Worm (Caenorhabditis elegans): ENCODE results near the gene irld-25.

The irld-25 gene

DNA sequence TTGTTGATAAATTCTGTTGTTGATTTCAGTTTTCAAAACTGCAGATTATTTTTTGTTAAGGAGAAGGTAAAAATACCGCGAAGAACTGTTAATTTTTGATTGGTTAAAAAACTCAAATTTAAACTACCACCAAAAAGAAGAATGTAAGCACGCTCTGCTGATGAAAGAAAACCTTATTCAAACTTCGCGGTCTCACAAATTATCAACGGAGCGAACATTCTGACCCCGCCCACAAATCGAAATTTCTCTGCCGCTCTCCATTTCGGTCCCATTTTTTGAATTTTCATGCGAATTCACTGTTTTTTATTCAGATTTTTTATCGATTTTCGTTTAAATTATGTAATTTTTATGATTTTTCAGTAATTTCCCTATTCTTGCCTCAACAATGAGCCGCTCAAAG, 31.9 kb upstream of the irld-25 start, which contains the start of gene cyn-3 (continued):
- TF ChIP-seq ztf-11 (tag; optimal IDR thresholded peaks at IDR 0.05) (no peak), dmd-9 (GFP tag; IDR thresholded peaks at IDR 0.05) (peak; percentile 59; the same call in 1 of the 2 replicates), F49E8.2 (tag; optimal IDR thresholded peaks at IDR 0.05; ENCODE audit: borderline replicate concordance) (no peak), D1046.2 (GFP tag; IDR thresholded peaks at IDR 0.05) (no peak), spr-3 (GFP tag; optimal IDR thresholded peaks at IDR 0.05) (no peak), set-16 (GFP tag; IDR thresholded peaks at IDR 0.05) (no peak), F44E2.7 (GFP tag; IDR thresholded peaks at IDR 0.05) (no peak), hif-1 (tag; optimal IDR thresholded peaks at IDR 0.05) (peak in 1 of 2 experiments; percentile 60), nhr-28 (tag; optimal IDR thresholded peaks at IDR 0.05) (peak; percentile 59), ztf-7 (tag; optimal IDR thresholded peaks at IDR 0.05) (peak; percentile 63), ama-1 (optimal IDR thresholded peaks at IDR 0.05) (peak; percentile 2), rbr-2 (tag; optimal IDR thresholded peaks at IDR 0.05) (peak; percentile 81), gei-8 (GFP tag; optimal IDR thresholded peaks at IDR 0.05) (no peak), skn-1 (tag; optimal IDR thresholded peaks at IDR 0.05) (no peak), fos-1 (tag; optimal IDR thresholded peaks at IDR 0.05) (no peak), unc-39 (tag; optimal IDR thresholded peaks at IDR 0.05) (no peak), lin-15B (tag; optimal IDR thresholded peaks at IDR 0.05) (peak; percentile 46), saeg-2 (GFP tag; IDR thresholded peaks at IDR 0.05) (no peak), lin-13 (GFP tag; optimal IDR thresholded peaks at IDR 0.05) (no peak), madf-9 (GFP tag; conservative IDR thresholded peaks at IDR 0.05) (no peak), unc-62 (GFP tag; optimal IDR thresholded peaks at IDR 0.05 in 1 of 2) (peak in 1 of 2 experiments; percentile 85), unc-62 (tag; optimal IDR thresholded peaks at IDR 0.05) (no peak), daf-12 (tag; optimal IDR thresholded peaks at IDR 0.05) (no peak), snpc-1.2 (GFP tag; IDR thresholded peaks at IDR 0.05) (peak; percentile 28; the same call in 1 of the 2 replicates), snpc-4 (tag; optimal IDR thresholded peaks at IDR 0.05) (no peak), tag-97 (GFP tag; IDR thresholded peaks at IDR 0.05) (no peak), spr-1 (tag; optimal IDR thresholded peaks at IDR 0.05) (no peak), nhr-237 (tag; optimal IDR thresholded peaks at IDR 0.05) (no peak), nhr-25 (tag; optimal IDR thresholded peaks at IDR 0.05; ENCODE audit: borderline replicate concordance, insufficient read depth) (peak; percentile 28), F37D6.2 (tag; optimal IDR thresholded peaks at IDR 0.05) (peak; percentile 45), ceh-32 (tag; optimal IDR thresholded peaks at IDR 0.05; ENCODE audit: poor library complexity) (no peak), attf-4 (tag; optimal IDR thresholded peaks at IDR 0.05) (no peak), nhr-10 (tag; optimal IDR thresholded peaks at IDR 0.05) (no peak), mxl-2 (GFP tag; conservative IDR thresholded peaks at IDR 0.05) (no peak), arid-1 (GFP tag; conservative IDR thresholded peaks at IDR 0.05) (peak; percentile 71), php-3 (GFP tag; IDR thresholded peaks at IDR 0.05) (no peak), Y5F2A.4 (GFP tag; optimal IDR thresholded peaks at IDR 0.05) (no peak), ctbp-1 (GFP tag; IDR thresholded peaks at IDR 0.05) (peak; percentile 67), lir-3 (tag; optimal IDR thresholded peaks at IDR 0.05) (no peak), mdl-1 (tag; optimal IDR thresholded peaks at IDR 0.05) (peak in 1 of 2 experiments; percentile 31), lsy-2 (tag; optimal IDR thresholded peaks at IDR 0.05) (peak; percentile 32 to 94), vab-7 (GFP tag; IDR thresholded peaks at IDR 0.05) (no peak), mep-1 (tag; optimal IDR thresholded peaks at IDR 0.05) (peak; percentile 86), nhr-6 (tag; optimal IDR thresholded peaks at IDR 0.05) (peak; percentile 99), zip-2 (tag; optimal IDR thresholded peaks at IDR 0.05) (no peak), R02D3.7 (tag; optimal IDR thresholded peaks at IDR 0.05) (no peak), zfp-3 (GFP tag; conservative IDR thresholded peaks at IDR 0.05) (no peak), egl-27 (tag; optimal IDR thresholded peaks at IDR 0.05) (no peak), hlh-11 (tag; optimal IDR thresholded peaks at IDR 0.05) (peak; percentile 73), T26A8.4 (GFP tag; IDR thresholded peaks at IDR 0.05) (peak; percentile 68), unc-130 (GFP tag; optimal IDR thresholded peaks at IDR 0.05) (peak; percentile 31), Y48G9A.11 (GFP tag; IDR thresholded peaks at IDR 0.05) (no peak), tra-1 (GFP tag; IDR thresholded peaks at IDR 0.05) (no peak)
